Worm (Caenorhabditis elegans) whole organism, late embryonic: ENCODE results near the gene rpl-16.

Source experiments
- K02D7.2 ChIP-seq: sonication (generic microtip); optimal IDR thresholded peaks from 2 replicates; lab custom pipeline; 2017; ENCODE audit warnings: mild to moderate bottlenecking, missing genetic modification characterization, missing compliant biosample characterization
- ama-1 ChIP-seq: fragments of 150-350 bp; optimal IDR thresholded peaks from 2 replicates; lab custom pipeline; 2014
- ceh-30 ChIP-seq: fragments of 150-350 bp; optimal IDR thresholded peaks from 2 replicates; lab custom pipeline; 2014; ENCODE audit warnings: missing biosample characterization, missing genetic modification characterization
- ceh-9 ChIP-seq: sonication (generic microtip); optimal IDR thresholded peaks from 2 replicates; lab custom pipeline; 2016; ENCODE audit warnings: mild to moderate bottlenecking, missing genetic modification characterization, inconsistent platforms, missing compliant biosample characterization
- gmeb-2 ChIP-seq: sonication (generic microtip); optimal IDR thresholded peaks from 2 replicates; lab custom pipeline; 2016; ENCODE audit warnings: missing genetic modification characterization, inconsistent platforms, missing compliant biosample characterization
- nfya-1 ChIP-seq: sonication (generic microtip); optimal IDR thresholded peaks from 2 replicates; lab custom pipeline; 2017; ENCODE audit warnings: missing genetic modification characterization, mild to moderate bottlenecking, missing compliant biosample characterization, antibody characterized with exemption, moderate library complexity
- nhr-11 ChIP-seq: fragments of 150-350 bp; optimal IDR thresholded peaks from 2 replicates; lab custom pipeline; 2014; ENCODE audit warnings: missing biosample characterization, missing genetic modification characterization
- unc-86 ChIP-seq: sonication (generic microtip); optimal IDR thresholded peaks from 2 replicates; lab custom pipeline; 2016; ENCODE audit warnings: missing genetic modification characterization, missing compliant biosample characterization
- zip-5 ChIP-seq: sonication (generic microtip); optimal IDR thresholded peaks from 2 replicates; lab custom pipeline; 2016; ENCODE audit warnings: missing genetic modification characterization, missing compliant biosample characterization

ce11 chrIII:3486055-3486454 lies 17.3 kb downstream of the rpl-16 start:
- TF ChIP-seq unc-86 (no peak), ama-1 (lab: Kevin White, UChicago) (no peak), nfya-1 (tag; lab: Kevin White, UChicago) (no peak), gmeb-2 (tag; lab: Kevin White, UChicago) (no peak), zip-5 (no peak), ceh-30 (tag; lab: Kevin White, UChicago) (no peak), nhr-11 (tag; lab: Kevin White, UChicago) (no peak), K02D7.2 (tag; lab: Kevin White, UChicago) (no peak), ceh-9 (tag; lab: Kevin White, UChicago) (no peak)
